Fruit fly (Drosophila melanogaster) whole organism, pupa: ENCODE results near the gene CG14036.

Source experiments
- CG4496 ChIP-seq: fragments of 200-800 bp; sonication (Bioruptor generic); IDR thresholded peaks from 3 replicates; pipeline ENCODE4 v1.3.6; 2022; ENCODE audit warnings: missing biosample characterization, missing genetic modification characterization
- D1 ChIP-seq: fragments of 200-800 bp; sonication (Bioruptor generic); optimal IDR thresholded peaks from 2 replicates; lab custom pipeline; 2018; ENCODE audit warnings: missing biosample characterization, mild to moderate bottlenecking, missing genetic modification characterization, moderate library complexity
- EcR ChIP-seq: fragments of 200-800 bp; sonication (Bioruptor generic); optimal IDR thresholded peaks from 3 replicates; lab custom pipeline; 2019; ENCODE audit warnings: missing biosample characterization, missing genetic modification characterization, mild to moderate bottlenecking, moderate library complexity, missing genetic modification reagents
- Pif1B ChIP-seq: fragments of 200-800 bp; sonication (Bioruptor generic); optimal IDR thresholded peaks from 3 replicates; lab custom pipeline; 2016; ENCODE audit warnings: missing biosample characterization, missing genetic modification characterization
- fd96Ca ChIP-seq: fragments of 200-800 bp; sonication (Bioruptor generic); IDR thresholded peaks from 3 replicates; pipeline ENCODE4 v1.3.6; 2022; ENCODE audit warnings: missing biosample characterization, missing genetic modification characterization

dm6 chr2L:5007256-5007655 is 47.6 kb downstream of the CG14036 start:
- TF ChIP-seq Pif1B (GFP tag; lab: Kevin White, UChicago) (no peak), EcR (GFP tag; lab: Kevin White, UChicago) (peak; percentile 19), CG4496 (GFP tag; lab: Robert Waterston, UW) (no peak), fd96Ca (GFP tag; lab: Robert Waterston, UW) (no peak), D1 (tag; lab: Kevin White, UChicago) (no peak)
